Fruit fly (Drosophila melanogaster) whole organism, embryonic: ENCODE data around the gene CG10874.

Experiments
- Atf-2 ChIP-seq: fragments of 200-800 bp; sonication (Bioruptor generic); optimal IDR thresholded peaks from 2 replicates; lab custom pipeline; 2016; ENCODE audit warnings: missing biosample characterization, missing genetic modification characterization
- Atf3 ChIP-seq: fragments of 200-800 bp; sonication (Bioruptor generic); optimal IDR thresholded peaks from 3 replicates; lab custom pipeline; 2016; ENCODE audit warnings: missing biosample characterization, missing genetic modification characterization
- CG10274 ChIP-seq: fragments of 200-800 bp; sonication (Bioruptor generic); optimal IDR thresholded peaks from 3 replicates; lab custom pipeline; 2017; ENCODE audit warnings: missing biosample characterization, mild to moderate bottlenecking, missing genetic modification characterization
- CG10431 ChIP-seq: fragments of 200-800 bp; sonication (Bioruptor generic); optimal IDR thresholded peaks from 3 replicates; lab custom pipeline; 2018; ENCODE audit warnings: missing biosample characterization, mild to moderate bottlenecking, missing genetic modification characterization
- CG10654 ChIP-seq: fragments of 200-800 bp; sonication (Bioruptor generic); optimal IDR thresholded peaks from 2 replicates; lab custom pipeline; 2016; ENCODE audit warnings: missing biosample characterization, missing genetic modification characterization
- CG12942 ChIP-seq: fragments of 200-800 bp; sonication (Bioruptor generic); optimal IDR thresholded peaks from 3 replicates; lab custom pipeline; 2016; ENCODE audit warnings: missing biosample characterization, missing genetic modification characterization
- CG14441 ChIP-seq: fragments of 200-800 bp; sonication (Bioruptor generic); IDR thresholded peaks from 2 replicates; pipeline ENCODE4 v1.3.6; 2022; ENCODE audit warnings: missing biosample characterization, missing genetic modification characterization
- CG14965 ChIP-seq: fragments of 200-800 bp; sonication (Bioruptor generic); optimal IDR thresholded peaks from 2 replicates; lab custom pipeline; 2016; ENCODE audit warnings: missing biosample characterization, missing genetic modification characterization, borderline replicate concordance
- CG15514 ChIP-seq: fragments of 200-800 bp; sonication (Bioruptor generic); optimal IDR thresholded peaks from 3 replicates; lab custom pipeline; 2017; ENCODE audit warnings: missing biosample characterization, missing genetic modification characterization, mild to moderate bottlenecking, moderate library complexity, missing genetic modification reagents
- CG1832 ChIP-seq: fragments of 200-800 bp; sonication (Bioruptor generic); optimal IDR thresholded peaks from 2 replicates; lab custom pipeline; 2017; ENCODE audit warnings: missing biosample characterization, mild to moderate bottlenecking, missing genetic modification characterization, inconsistent platforms
- CG3065 ChIP-seq: fragments of 200-800 bp; sonication (Bioruptor generic); optimal IDR thresholded peaks from 2 replicates; lab custom pipeline; 2016; ENCODE audit warnings: missing biosample characterization, missing genetic modification characterization
- CG34224 ChIP-seq: fragments of 200-800 bp; sonication (Bioruptor generic); IDR thresholded peaks from 3 replicates; pipeline ENCODE4 v1.3.6; 2022; ENCODE audit warnings: missing biosample characterization, missing genetic modification characterization; ENCODE audit not compliant: partially characterized antibody
- CG3847 ChIP-seq: fragments of 200-800 bp; sonication (Bioruptor generic); IDR thresholded peaks from 2 replicates; pipeline ENCODE4 v1.3.6; 2022; ENCODE audit warnings: missing biosample characterization, missing genetic modification characterization
- CG4617 ChIP-seq: fragments of 200-800 bp; sonication (Bioruptor generic); optimal IDR thresholded peaks from 3 replicates; lab custom pipeline; 2016; ENCODE audit warnings: missing biosample characterization, missing genetic modification characterization, borderline replicate concordance
- CG4820 ChIP-seq: fragments of 200-800 bp; sonication (Bioruptor generic); optimal IDR thresholded peaks from 3 replicates; lab custom pipeline; 2016; ENCODE audit warnings: missing biosample characterization, missing genetic modification characterization
- CG6254 ChIP-seq: fragments of 200-800 bp; sonication (Bioruptor generic); optimal IDR thresholded peaks from 3 replicates; lab custom pipeline; 2017; ENCODE audit warnings: mild to moderate bottlenecking, missing biosample characterization, missing genetic modification reagents, missing genetic modification characterization
- CG7928 ChIP-seq: fragments of 200-800 bp; sonication (Bioruptor generic); optimal IDR thresholded peaks from 2 replicates; lab custom pipeline; 2017; ENCODE audit warnings: missing biosample characterization, mild to moderate bottlenecking, missing genetic modification characterization
- CG8765 ChIP-seq: fragments of 200-800 bp; sonication (Bioruptor generic); IDR thresholded peaks from 2 replicates; pipeline ENCODE4 v1.3.6; 2022; ENCODE audit warnings: missing biosample characterization, missing genetic modification characterization
- CG8924 ChIP-seq: fragments of 200-800 bp; optimal IDR thresholded peaks from 3 replicates; lab custom pipeline; 2019; ENCODE audit warnings: missing biosample characterization, mild to moderate bottlenecking, missing genetic modification characterization, moderate library complexity
- CG9609 ChIP-seq: fragments of 200-800 bp; sonication (Bioruptor generic); optimal IDR thresholded peaks from 3 replicates; lab custom pipeline; 2016; ENCODE audit warnings: missing biosample characterization, missing genetic modification characterization
- CG9932 ChIP-seq: fragments of 200-800 bp; sonication (Bioruptor generic); IDR thresholded peaks from 2 replicates; pipeline ENCODE4 v1.3.6; 2022; ENCODE audit warnings: missing biosample characterization, missing genetic modification characterization
- Dll ChIP-seq: fragments of 200-800 bp; sonication (Bioruptor generic); IDR thresholded peaks from 4 replicates; pipeline ENCODE4 v1.3.6; 2022; ENCODE audit warnings: missing biosample characterization, missing genetic modification characterization; ENCODE audit not compliant: partially characterized antibody
- Dref ChIP-seq: fragments of 200-800 bp; sonication (Bioruptor generic); IDR thresholded peaks from 2 replicates; pipeline ENCODE4 v1.3.6; 2022; ENCODE audit warnings: missing biosample characterization, missing genetic modification characterization
- Elba2 ChIP-seq: fragments of 200-800 bp; sonication (Bioruptor generic); optimal IDR thresholded peaks from 3 replicates; lab custom pipeline; 2016; ENCODE audit warnings: missing biosample characterization, missing genetic modification characterization
- Fer2 ChIP-seq: fragments of 200-800 bp; sonication (Bioruptor generic); optimal IDR thresholded peaks from 2 replicates; lab custom pipeline; 2018; ENCODE audit warnings: missing biosample characterization, mild to moderate bottlenecking, missing genetic modification characterization, moderate library complexity
- GATAe ChIP-seq: fragments of 200-800 bp; sonication (Bioruptor generic); conservative IDR thresholded peaks from 2 replicates; pipeline ENCODE4 v1.3.6; 2022; ENCODE audit warnings: missing biosample characterization, missing genetic modification characterization
- Hand ChIP-seq: fragments of 200-800 bp; sonication (Bioruptor generic); optimal IDR thresholded peaks from 2 replicates; lab custom pipeline; 2017; ENCODE audit warnings: mild to moderate bottlenecking, missing biosample characterization, missing genetic modification reagents, missing genetic modification characterization
- Kr ChIP-seq: fragments of 200-800 bp; sonication (Bioruptor generic); optimal IDR thresholded peaks from 2 replicates; lab custom pipeline; 2017; ENCODE audit warnings: missing biosample characterization, mild to moderate bottlenecking, missing genetic modification characterization
- Mad ChIP-seq: fragments of 200-800 bp; sonication (Bioruptor generic); optimal IDR thresholded peaks from 2 replicates; lab custom pipeline; 2016; ENCODE audit warnings: missing biosample characterization, missing genetic modification characterization
- Opbp ChIP-seq: fragments of 200-800 bp; sonication (Bioruptor generic); IDR thresholded peaks from 3 replicates; pipeline ENCODE4 v1.3.6; 2022; ENCODE audit warnings: missing biosample characterization, missing genetic modification characterization; ENCODE audit not compliant: partially characterized antibody
- Xbp1 ChIP-seq: fragments of 200-800 bp; sonication (Bioruptor generic); optimal IDR thresholded peaks from 3 replicates; lab custom pipeline; 2016; ENCODE audit warnings: missing biosample characterization, mild to moderate bottlenecking, missing genetic modification characterization
- amos ChIP-seq: fragments of 200-800 bp; sonication (Bioruptor generic); IDR thresholded peaks from 2 replicates; pipeline ENCODE4 v1.3.6; 2022; ENCODE audit warnings: missing biosample characterization, missing genetic modification characterization; ENCODE audit not compliant: partially characterized antibody
- bowl ChIP-seq: fragments of 200-800 bp; sonication (Bioruptor generic); IDR thresholded peaks from 2 replicates; pipeline ENCODE4 v1.3.6; 2022; ENCODE audit warnings: missing biosample characterization, missing genetic modification characterization
- crol ChIP-seq: fragments of 200-800 bp; sonication (Bioruptor generic); IDR thresholded peaks from 2 replicates; pipeline ENCODE4 v1.3.6; 2022; ENCODE audit warnings: missing biosample characterization, missing genetic modification characterization
- crp ChIP-seq, 2 experiments: fragments of 200-800 bp; sonication (Bioruptor generic); optimal IDR thresholded peaks; 2 replicates in 1 of 2; 3 replicates in 1 of 2; lab custom pipeline; 2017; ENCODE audit warnings: missing biosample characterization in 2 of 2, missing genetic modification characterization in 2 of 2, mild to moderate bottlenecking in 1 of 2, moderate library complexity in 1 of 2
- da ChIP-seq: fragments of 200-800 bp; sonication (Bioruptor generic); optimal IDR thresholded peaks from 2 replicates; lab custom pipeline; 2016; ENCODE audit warnings: missing biosample characterization, missing genetic modification characterization
- dmrt11E ChIP-seq: fragments of 200-800 bp; sonication (Bioruptor generic); optimal IDR thresholded peaks from 3 replicates; lab custom pipeline; 2018; ENCODE audit warnings: missing biosample characterization, mild to moderate bottlenecking, missing genetic modification characterization, moderate library complexity
- dysf ChIP-seq: fragments of 200-800 bp; sonication (Bioruptor generic); IDR thresholded peaks from 3 replicates; pipeline ENCODE4 v1.3.6; 2022; ENCODE audit warnings: missing biosample characterization, missing genetic modification characterization
- esg ChIP-seq: fragments of 200-800 bp; sonication (Bioruptor generic); conservative IDR thresholded peaks from 2 replicates; pipeline ENCODE4 v1.3.6; 2022; ENCODE audit warnings: missing biosample characterization, missing genetic modification characterization
- fu2 ChIP-seq: fragments of 200-800 bp; sonication (Bioruptor generic); optimal IDR thresholded peaks from 2 replicates; lab custom pipeline; 2016; ENCODE audit warnings: missing biosample characterization, missing genetic modification characterization
- gcm ChIP-seq: fragments of 200-800 bp; sonication (Bioruptor generic); optimal IDR thresholded peaks from 2 replicates; lab custom pipeline; 2019; ENCODE audit warnings: missing biosample characterization, mild to moderate bottlenecking, missing genetic modification characterization, moderate library complexity
- h ChIP-seq: fragments of >200 bp; optimal IDR thresholded peaks from 2 replicates; lab custom pipeline; 2017
- kay ChIP-seq: fragments of 200-800 bp; sonication (Bioruptor generic); optimal IDR thresholded peaks from 2 replicates; lab custom pipeline; 2016; ENCODE audit warnings: missing biosample characterization, missing genetic modification characterization
- mam ChIP-seq: fragments of 200-800 bp; sonication (Bioruptor generic); optimal IDR thresholded peaks from 3 replicates; lab custom pipeline; 2016; ENCODE audit warnings: missing biosample characterization, missing genetic modification characterization
- sisA ChIP-seq: fragments of 200-800 bp; sonication (Bioruptor generic); IDR thresholded peaks from 2 replicates; pipeline ENCODE4 v1.3.6; 2022; ENCODE audit warnings: missing biosample characterization, missing genetic modification characterization
- sr ChIP-seq: fragments of 200-800 bp; sonication (Bioruptor generic); IDR thresholded peaks from 3 replicates; pipeline ENCODE4 v1.3.6; 2022; ENCODE audit warnings: missing biosample characterization, missing genetic modification characterization
- ssp ChIP-seq: fragments of 200-800 bp; sonication (Bioruptor generic); IDR thresholded peaks from 2 replicates; pipeline ENCODE4 v1.3.6; 2022; ENCODE audit warnings: missing biosample characterization, missing genetic modification characterization
- stwl ChIP-seq: fragments of 200-800 bp; sonication (Bioruptor generic); optimal IDR thresholded peaks from 3 replicates; lab custom pipeline; 2018; ENCODE audit warnings: missing biosample characterization, mild to moderate bottlenecking, missing genetic modification characterization, moderate library complexity
- zen ChIP-seq: fragments of 200-800 bp; sonication (Bioruptor generic); optimal IDR thresholded peaks from 3 replicates; lab custom pipeline; 2018; ENCODE audit warnings: missing biosample characterization, mild to moderate bottlenecking, missing genetic modification characterization, moderate library complexity

Gene CG10874

DNA sequence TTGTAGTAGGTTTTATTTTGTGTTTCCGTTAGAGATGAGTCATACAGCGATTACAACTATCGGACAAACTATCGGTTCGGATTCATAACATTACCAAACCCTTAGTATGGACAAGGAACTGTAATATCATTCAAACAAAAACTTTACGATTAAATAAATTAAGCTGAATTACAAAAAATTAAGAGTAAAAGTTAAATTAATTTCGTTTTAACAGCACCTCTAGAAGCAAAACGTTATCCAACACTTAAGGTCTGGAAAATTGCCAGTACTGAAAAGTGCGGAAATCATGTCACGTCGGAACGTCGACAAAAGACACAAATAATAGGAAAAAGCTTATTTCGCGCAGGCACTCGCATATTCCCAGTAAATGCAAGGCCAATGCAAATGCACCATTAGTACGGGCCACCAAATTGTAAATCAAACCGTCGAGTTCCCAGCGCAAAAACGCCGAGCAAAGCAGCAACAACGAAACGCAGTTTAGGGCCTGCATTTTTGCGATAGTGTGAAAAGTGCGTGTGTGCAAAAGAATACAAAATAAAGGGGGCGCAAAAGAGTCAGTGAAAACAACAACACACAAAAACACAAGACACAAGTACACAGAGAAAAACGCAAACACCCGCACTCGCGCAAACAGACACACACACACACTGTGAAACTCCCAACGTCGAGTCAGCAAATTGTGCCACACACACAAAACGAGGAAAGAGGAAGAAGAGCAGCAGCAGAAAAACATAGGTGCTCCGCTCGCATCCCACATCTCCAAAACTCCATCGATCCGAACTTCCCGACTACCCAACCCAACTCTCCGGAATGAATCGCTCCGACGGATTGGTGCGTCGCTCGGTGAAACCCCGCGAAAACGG, 34.3 kb upstream of the CG10874 start, which contains the start of the genes CG15387 and sau (continued):
- TF ChIP-seq Dll (GFP tag; lab: Robert Waterston, UW) (peak; percentile 96), CG1832 (GFP tag; lab: Kevin White, UChicago) (no peak), CG8924 (peak; percentile 85), CG10431 (GFP tag; lab: Kevin White, UChicago) (peak; percentile 67), mam (GFP tag; lab: Kevin White, UChicago) (peak; percentile 95), CG14441 (peak; percentile 82), Xbp1 (peak; percentile 91), CG8765 (GFP tag; lab: Robert Waterston, UW) (peak; percentile 67), Mad (GFP tag; lab: Kevin White, UChicago) (peak; percentile 88), zen (tag; lab: Kevin White, UChicago) (peak; percentile 83), CG3065 (GFP tag; lab: Kevin White, UChicago) (peak; percentile 79), kay (GFP tag; lab: Kevin White, UChicago) (peak; percentile 89), Atf3 (peak; percentile 86), amos (GFP tag; lab: Robert Waterston, UW) (peak; percentile 85), CG34224 (GFP tag; lab: Robert Waterston, UW) (peak; percentile 93), CG3847 (GFP tag; lab: Robert Waterston, UW) (peak; percentile 89), CG6254 (no peak), CG12942 (GFP tag; lab: Kevin White, UChicago) (peak; percentile 81), Fer2 (tag; lab: Kevin White, UChicago) (peak; percentile 85), bowl (GFP tag; lab: Robert Waterston, UW) (no peak), CG7928 (GFP tag; lab: Kevin White, UChicago) (peak; percentile 54), crp (GFP tag; optimal IDR thresholded peaks at IDR 0.05; lab: Kevin White, UChicago) (peak in 1 of 2 experiments; percentile 59), Opbp (peak; percentile 82), fu2 (GFP tag; lab: Kevin White, UChicago) (peak; percentile 91), CG4617 (GFP tag; lab: Kevin White, UChicago) (peak; percentile 94), Atf-2 (peak; percentile 91), Hand (peak; percentile 52), CG9932 (GFP tag; lab: Robert Waterston, UW) (peak; percentile 91), esg (GFP tag; lab: Robert Waterston, UW) (peak; percentile 71), h (no peak), CG15514 (peak; percentile 86), dmrt11E (tag; lab: Kevin White, UChicago) (peak; percentile 86), da (peak; percentile 65), stwl (tag; lab: Kevin White, UChicago) (peak; percentile 93), CG14965 (GFP tag; lab: Kevin White, UChicago) (no peak), dysf (GFP tag; lab: Robert Waterston, UW) (peak; percentile 83), sr (GFP tag; lab: Robert Waterston, UW) (no peak), sisA (GFP tag; lab: Robert Waterston, UW) (peak; percentile 83), CG10274 (peak; percentile 60), CG10654 (GFP tag; lab: Kevin White, UChicago) (peak; percentile 87), ssp (GFP tag; lab: Robert Waterston, UW) (peak; percentile 74), Kr (no peak), crol (GFP tag; lab: Robert Waterston, UW) (no peak), Elba2 (GFP tag; lab: Kevin White, UChicago) (peak; percentile 51), Dref (GFP tag; lab: Robert Waterston, UW) (peak; percentile 49), CG4820 (GFP tag; lab: Kevin White, UChicago) (peak; percentile 79), GATAe (GFP tag; lab: Robert Waterston, UW) (no peak; the same call in 1 of the 2 replicates), gcm (GFP tag; lab: Kevin White, UChicago) (peak; percentile 68), CG9609 (peak; percentile 91)
